Worm (Caenorhabditis elegans) whole organism, L2 larva: ENCODE measurements around the gene unc-8.
"Not testable (repeated sequence)": the region's sequence is repeated elsewhere in the genome, so short reads cannot be mapped to it uniquely, and the experiment has no call there.

Experiments used
- F13H6.1 ChIP-seq: sonication (generic microtip); optimal IDR thresholded peaks from 2 replicates; lab custom pipeline; 2016; ENCODE audit warnings: missing genetic modification characterization, missing compliant biosample characterization
- R02D3.7 ChIP-seq: fragments of 150-350 bp; optimal IDR thresholded peaks from 2 replicates; lab custom pipeline; 2014; ENCODE audit warnings: missing biosample characterization, missing genetic modification characterization
- alr-1 ChIP-seq: fragments of 150-350 bp; optimal IDR thresholded peaks from 2 replicates; lab custom pipeline; 2014; ENCODE audit warnings: missing biosample characterization, missing genetic modification characterization
- aly-2 ChIP-seq: fragments of 150-350 bp; optimal IDR thresholded peaks from 2 replicates; lab custom pipeline; 2014; ENCODE audit warnings: missing biosample characterization, missing genetic modification characterization
- blmp-1 ChIP-seq: sonication (generic microtip); optimal IDR thresholded peaks from 2 replicates; lab custom pipeline; 2017; ENCODE audit warnings: missing genetic modification characterization, mild to moderate bottlenecking, missing compliant biosample characterization, antibody characterized with exemption, moderate library complexity; ENCODE audit not compliant: insufficient read depth
- elt-3 ChIP-seq: sonication (generic microtip); optimal IDR thresholded peaks from 2 replicates; lab custom pipeline; 2017; ENCODE audit warnings: missing biosample characterization, missing genetic modification characterization
- gmeb-1 ChIP-seq: fragments of 150-350 bp; optimal IDR thresholded peaks from 2 replicates; lab custom pipeline; 2014; ENCODE audit warnings: missing biosample characterization, missing genetic modification characterization
- lin-13 ChIP-seq: fragments of 150-350 bp; optimal IDR thresholded peaks from 2 replicates; lab custom pipeline; 2014; ENCODE audit warnings: missing biosample characterization, missing genetic modification reagents, missing genetic modification characterization
- lin-39 ChIP-seq: fragments of 150-350 bp; optimal IDR thresholded peaks from 2 replicates; lab custom pipeline; 2014; ENCODE audit warnings: missing biosample characterization, missing genetic modification reagents, missing genetic modification characterization
- lsy-2 ChIP-seq, 2 experiments: fragments of 150-350 bp in 1 of 2; sonication (generic microtip) in 1 of 2; optimal IDR thresholded peaks; 2 replicates each; lab custom pipeline; 2014 to 2017; ENCODE audit warnings: missing biosample characterization in 2 of 2, missing genetic modification characterization in 2 of 2
- mbf-1 ChIP-seq: sonication (generic microtip); optimal IDR thresholded peaks from 2 replicates; lab custom pipeline; 2017; ENCODE audit warnings: missing biosample characterization, missing genetic modification characterization
- mdl-1 ChIP-seq, 2 experiments: fragments of 150-350 bp in 1 of 2; sonication (generic microtip) in 1 of 2; optimal IDR thresholded peaks; 2 replicates each; lab custom pipeline; 2017; ENCODE audit warnings: missing biosample characterization in 2 of 2, missing genetic modification characterization in 2 of 2
- nhr-10 ChIP-seq: sonication (generic microtip); optimal IDR thresholded peaks from 2 replicates; lab custom pipeline; 2017; ENCODE audit warnings: missing biosample characterization, missing genetic modification characterization
- nhr-11 ChIP-seq: fragments of 150-350 bp; optimal IDR thresholded peaks from 2 replicates; lab custom pipeline; 2014; ENCODE audit warnings: missing biosample characterization, missing genetic modification characterization
- nhr-12 ChIP-seq: fragments of 150-350 bp; optimal IDR thresholded peaks from 2 replicates; lab custom pipeline; 2014; ENCODE audit warnings: missing biosample characterization, missing genetic modification characterization
- nhr-237 ChIP-seq: fragments of 150-350 bp; optimal IDR thresholded peaks from 2 replicates; lab custom pipeline; 2014; ENCODE audit warnings: missing biosample characterization, missing genetic modification characterization
- nhr-25 ChIP-seq: fragments of 150-350 bp; sonication (generic microtip); optimal IDR thresholded peaks from 3 replicates; lab custom pipeline; 2014; ENCODE audit warnings: missing biosample characterization, missing genetic modification characterization
- nhr-6 ChIP-seq: fragments of 150-350 bp; optimal IDR thresholded peaks from 2 replicates; lab custom pipeline; 2014; ENCODE audit warnings: missing biosample characterization, missing genetic modification characterization
- nhr-77 ChIP-seq: fragments of 150-350 bp; optimal IDR thresholded peaks from 2 replicates; lab custom pipeline; 2014; ENCODE audit warnings: missing biosample characterization, missing genetic modification characterization
- peb-1 ChIP-seq: fragments of 150-350 bp; optimal IDR thresholded peaks from 2 replicates; lab custom pipeline; 2014; ENCODE audit warnings: missing biosample characterization, missing genetic modification characterization
- sem-4 ChIP-seq: fragments of 150-350 bp; optimal IDR thresholded peaks from 2 replicates; lab custom pipeline; 2014; ENCODE audit warnings: missing biosample characterization, missing genetic modification reagents, missing genetic modification characterization
- snpc-4 ChIP-seq: fragments of 150-350 bp; optimal IDR thresholded peaks from 2 replicates; lab custom pipeline; 2014; ENCODE audit warnings: missing biosample characterization, missing genetic modification characterization
- unc-39 ChIP-seq: fragments of 150-350 bp; optimal IDR thresholded peaks from 2 replicates; lab custom pipeline; 2014; ENCODE audit warnings: missing biosample characterization, missing genetic modification characterization
- unc-55 ChIP-seq: fragments of 150-350 bp; sonication (generic microtip); optimal IDR thresholded peaks from 3 replicates; lab custom pipeline; 2014; ENCODE audit warnings: missing biosample characterization, missing genetic modification reagents, missing genetic modification characterization
- zag-1 ChIP-seq: fragments of 150-350 bp; optimal IDR thresholded peaks from 2 replicates; lab custom pipeline; 2014; ENCODE audit warnings: missing biosample characterization, missing genetic modification characterization
- ztf-4 ChIP-seq: fragments of 150-350 bp; optimal IDR thresholded peaks from 2 replicates; lab custom pipeline; 2014; ENCODE audit warnings: missing biosample characterization, missing genetic modification characterization

Gene unc-8

DNA sequence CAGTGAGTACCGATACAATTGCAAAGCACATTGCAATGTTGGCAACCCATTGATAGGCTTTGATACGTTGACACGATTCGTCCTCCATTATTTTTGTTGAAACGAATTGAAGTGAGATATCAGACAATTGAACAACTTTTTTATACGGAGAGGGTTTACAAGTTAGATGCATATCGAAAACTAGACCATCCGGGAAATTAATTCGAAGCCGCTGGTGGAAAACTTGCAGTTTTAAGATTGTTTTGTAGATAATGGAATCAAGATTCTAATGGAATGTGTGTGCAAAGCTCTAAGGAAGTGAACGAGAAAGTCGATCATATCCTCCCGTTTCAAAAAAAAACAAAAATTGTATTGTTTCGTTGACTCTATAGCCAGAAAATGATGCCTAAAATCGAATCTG, 49.6 kb downstream of the unc-8 start, which contains the start of gene col-114:
Gene col-114 (minus strand): TSS at position 101 of the 400 bp plus-strand sequence.
- TF ChIP-seq F13H6.1 (tag; lab: Kevin White, UChicago) (no peak), snpc-4 (tag; lab: Kevin White, UChicago) (no peak), nhr-6 (no peak), sem-4 (no peak), nhr-237 (tag; lab: Kevin White, UChicago) (no peak), nhr-12 (tag; lab: Kevin White, UChicago) (no peak), nhr-25 (tag; lab: Kevin White, UChicago) (no peak), peb-1 (tag; lab: Kevin White, UChicago) (no peak), mdl-1 (tag; optimal IDR thresholded peaks at IDR 0.05; lab: Kevin White, UChicago) (no peak), blmp-1 (tag; lab: Kevin White, UChicago) (no peak), alr-1 (tag; lab: Kevin White, UChicago) (no peak), elt-3 (tag; lab: Kevin White, UChicago) (no peak), gmeb-1 (tag; lab: Kevin White, UChicago) (no peak), mbf-1 (no peak), lin-39 (tag; lab: Kevin White, UChicago) (no peak), nhr-11 (tag; lab: Kevin White, UChicago) (no peak)

DNA sequence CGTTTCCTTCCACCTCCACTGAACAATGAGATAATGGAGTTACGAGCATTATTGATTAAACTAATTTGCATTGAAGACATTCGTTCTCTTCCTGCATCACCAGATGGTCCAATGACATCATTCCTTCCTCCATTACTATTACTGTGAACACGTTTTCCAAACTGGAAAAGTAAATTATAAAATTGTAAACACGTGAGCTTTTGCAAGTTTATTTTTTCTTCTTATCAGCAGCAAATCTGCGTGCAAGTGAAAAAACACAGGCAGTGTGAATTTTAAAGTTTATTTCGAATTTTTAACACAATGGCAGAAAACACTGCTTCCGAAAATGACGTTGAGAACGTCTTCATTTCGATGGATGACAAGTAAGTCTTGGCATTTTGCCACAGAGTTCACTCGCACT, 50.3 kb downstream of the unc-8 start, which contains the start of gene D2024.1:
Gene D2024.1 (plus strand): TSS at position 301 of the 400 bp plus-strand sequence.
- TF ChIP-seq lsy-2 (tag; optimal IDR thresholded peaks at IDR 0.05; lab: Kevin White, UChicago); unc-39; mbf-1: not testable (repeated sequence)

DNA sequence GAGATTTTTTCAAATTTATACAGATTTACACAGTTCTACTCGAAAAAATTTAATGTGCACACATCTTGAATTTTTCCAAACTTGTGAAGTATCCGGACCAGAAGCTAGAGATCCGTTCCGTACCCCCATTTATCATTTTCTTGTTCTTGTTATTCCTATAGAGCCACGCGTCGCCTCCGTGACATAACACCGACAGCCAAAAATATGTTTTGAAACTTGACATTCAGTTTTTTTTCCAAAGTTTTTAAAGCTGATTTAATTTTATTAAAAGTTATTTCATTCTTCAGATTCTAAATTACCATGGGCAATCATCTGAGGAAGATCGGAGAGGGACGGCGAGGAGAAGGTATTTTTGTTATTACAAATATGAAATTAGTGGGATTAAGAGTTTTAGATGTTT, 53.2 kb downstream of the unc-8 start, which contains the start of gene D2024.18:
Gene D2024.18 (plus strand): TSS at position 301 of the 400 bp plus-strand sequence.
- no peak for TF ChIP-seq unc-55 (GFP tag; lab: Kevin White, UChicago)
- TF ChIP-seq zag-1: no peak
- TF ChIP-seq lin-13 (GFP tag; lab: Kevin White, UChicago): no peak
- no peak for TF ChIP-seq lin-39 (tag; lab: Kevin White, UChicago)
- TF ChIP-seq aly-2 (tag; lab: Kevin White, UChicago): no peak
- no peak for TF ChIP-seq mdl-1 (tag; optimal IDR thresholded peaks at IDR 0.05; lab: Kevin White, UChicago)
- TF ChIP-seq nhr-11 (tag; lab: Kevin White, UChicago): no peak
- TF ChIP-seq nhr-77: no peak
- no peak for TF ChIP-seq ztf-4 (tag; lab: Kevin White, UChicago)
- TF ChIP-seq nhr-6: no peak
- TF ChIP-seq R02D3.7 (tag; lab: Kevin White, UChicago): no peak
- TF ChIP-seq sem-4: no peak
- no peak for TF ChIP-seq nhr-10 (tag; lab: Kevin White, UChicago)
